Worm (Caenorhabditis elegans) whole organism, young adult: ENCODE results near the gene Y113G7B.15.
A peak's percentile ranks its signal among the peaks of the same experiment; 100 is the strongest.

ENCODE experiments used
- B0035.1 ChIP-seq: sonication (generic microtip); optimal IDR thresholded peaks from 2 replicates; lab custom pipeline; 2016; ENCODE audit warnings: missing genetic modification characterization, mild to moderate bottlenecking, missing compliant biosample characterization, missing genotype, missing genetic modification reagents
- F57A8.1 ChIP-seq: fragments of 200-800 bp; sonication (Bioruptor generic); optimal IDR thresholded peaks from 2 replicates; lab custom pipeline; 2018; ENCODE audit warnings: mild to moderate bottlenecking, missing genetic modification characterization, moderate library complexity, missing compliant biosample characterization
- T26A5.8 ChIP-seq: sonication (generic microtip); optimal IDR thresholded peaks from 2 replicates; lab custom pipeline; 2016; ENCODE audit warnings: missing genetic modification characterization, missing compliant biosample characterization
- Y53F4B.3 ChIP-seq: fragments of 200-800 bp; sonication (Bioruptor generic); IDR thresholded peaks from 2 replicates; pipeline ENCODE4 v1.3.6; 2022; ENCODE audit warnings: missing genetic modification reagents, missing genetic modification characterization, missing compliant biosample characterization
- aptf-2 ChIP-seq: fragments of 200-800 bp; sonication (Bioruptor generic); conservative IDR thresholded peaks from 2 replicates; pipeline ENCODE4 v1.3.6; 2022; ENCODE audit warnings: missing genetic modification reagents, missing genetic modification characterization, missing compliant biosample characterization
- attf-6 ChIP-seq: fragments of 200-800 bp; sonication (Bioruptor generic); IDR thresholded peaks from 2 replicates; pipeline ENCODE4 v1.3.6; 2022; ENCODE audit warnings: missing genetic modification reagents, missing genetic modification characterization, missing compliant biosample characterization
- ccch-3 ChIP-seq: fragments of 200-800 bp; sonication (Bioruptor generic); optimal IDR thresholded peaks from 2 replicates; lab custom pipeline; 2018; ENCODE audit warnings: mild to moderate bottlenecking, missing genetic modification characterization, missing compliant biosample characterization
- cebp-1 ChIP-seq, 2 experiments: fragments of 200-800 bp in 1 of 2; sonication (Bioruptor generic) in 1 of 2; sonication (generic microtip) in 1 of 2; IDR thresholded peaks in 1 of 2; optimal IDR thresholded peaks in 1 of 2; 2 replicates each; pipeline versions ENCODE4 v1.3.6 to Lab custom; 2017 to 2022; ENCODE audit warnings: missing compliant biosample characterization in 2 of 2, missing genetic modification characterization in 2 of 2, mild to moderate bottlenecking in 1 of 2, missing genetic modification reagents in 1 of 2, moderate library complexity in 1 of 2
- cebp-2 ChIP-seq: fragments of 200-800 bp; sonication (Bioruptor generic); IDR thresholded peaks from 2 replicates; pipeline ENCODE4 v1.3.6; 2022; ENCODE audit warnings: missing genetic modification characterization, missing compliant biosample characterization
- ceh-27 ChIP-seq: fragments of 200-800 bp; sonication (Bioruptor generic); optimal IDR thresholded peaks from 2 replicates; lab custom pipeline; 2018; ENCODE audit warnings: mild to moderate bottlenecking, missing genetic modification characterization, moderate library complexity, missing compliant biosample characterization
- ceh-79 ChIP-seq: sonication (generic microtip); optimal IDR thresholded peaks from 2 replicates; lab custom pipeline; 2017; ENCODE audit warnings: mild to moderate bottlenecking, missing genetic modification characterization, missing compliant biosample characterization
- ceh-91 ChIP-seq: fragments of 200-800 bp; sonication (Bioruptor generic); IDR thresholded peaks from 2 replicates; pipeline ENCODE4 v1.3.6; 2022; ENCODE audit warnings: missing genetic modification reagents, missing genetic modification characterization, missing compliant biosample characterization
- chd-7 ChIP-seq: sonication (generic microtip); optimal IDR thresholded peaks from 2 replicates; lab custom pipeline; 2016; ENCODE audit warnings: mild to moderate bottlenecking, missing genetic modification characterization, moderate library complexity, missing compliant biosample characterization
- die-1 ChIP-seq: sonication (generic microtip); optimal IDR thresholded peaks from 2 replicates; lab custom pipeline; 2016; ENCODE audit warnings: missing genotype, mild to moderate bottlenecking, missing genetic modification characterization, missing compliant biosample characterization
- efl-1 ChIP-seq: fragments of 150-350 bp; optimal IDR thresholded peaks from 2 replicates; lab custom pipeline; 2014; ENCODE audit warnings: missing biosample characterization, missing genetic modification reagents, missing genetic modification characterization
- hlh-12 ChIP-seq: sonication (generic microtip); optimal IDR thresholded peaks from 2 replicates; lab custom pipeline; 2016; ENCODE audit warnings: missing genetic modification characterization, missing compliant biosample characterization
- lin-35 ChIP-seq, 3 experiments: fragments of 150-350 bp in 2 of 3; sonication (generic microtip) in 1 of 3; optimal IDR thresholded peaks; 2 replicates each; lab custom pipeline; 2014 to 2018; ENCODE audit warnings: missing biosample characterization in 3 of 3, missing genetic modification characterization in 3 of 3, missing genetic modification reagents in 3 of 3
- lir-1 ChIP-seq: fragments of 200-800 bp; sonication (Bioruptor generic); conservative IDR thresholded peaks from 2 replicates; pipeline ENCODE4 v1.3.6; 2022; ENCODE audit warnings: missing genetic modification reagents, missing genetic modification characterization, missing compliant biosample characterization
- lsl-1 ChIP-seq: fragments of 200-800 bp; sonication (Bioruptor generic); optimal IDR thresholded peaks from 2 replicates; lab custom pipeline; 2018; ENCODE audit warnings: mild to moderate bottlenecking, missing genetic modification characterization, moderate library complexity, missing compliant biosample characterization
- madf-6 ChIP-seq: fragments of 200-800 bp; sonication (Bioruptor generic); IDR thresholded peaks from 2 replicates; pipeline ENCODE4 v1.3.6; 2022; ENCODE audit warnings: missing genetic modification reagents, missing genetic modification characterization, missing compliant biosample characterization
- nhr-120 ChIP-seq: fragments of 200-800 bp; sonication (Bioruptor generic); IDR thresholded peaks from 2 replicates; pipeline ENCODE4 v1.3.6; 2022; ENCODE audit warnings: missing genetic modification characterization, missing compliant biosample characterization
- nhr-90 ChIP-seq: sonication (generic microtip); optimal IDR thresholded peaks from 2 replicates; lab custom pipeline; 2016; ENCODE audit warnings: missing genotype, mild to moderate bottlenecking, missing genetic modification characterization, missing compliant biosample characterization
- pbrm-1 ChIP-seq: fragments of 200-800 bp; sonication (Bioruptor generic); IDR thresholded peaks from 2 replicates; pipeline ENCODE4 v1.3.6; 2022; ENCODE audit warnings: missing genetic modification reagents, missing genetic modification characterization, missing compliant biosample characterization
- rpc-1 ChIP-seq, 2 experiments: fragments of 150-350 bp in 1 of 2; sonication (generic microtip) in 1 of 2; optimal IDR thresholded peaks; 2 replicates each; lab custom pipeline; 2014 to 2018; ENCODE audit warnings: missing biosample characterization in 1 of 2, missing genetic modification characterization in 1 of 2, missing genetic modification reagents in 1 of 2, missing genotype in 1 of 2
- snpc-3.4 ChIP-seq: sonication (generic microtip); optimal IDR thresholded peaks from 2 replicates; lab custom pipeline; 2017; ENCODE audit warnings: missing genetic modification characterization, mild to moderate bottlenecking, missing compliant biosample characterization, antibody characterized with exemption, moderate library complexity, missing genotype, missing genetic modification reagents
- somi-1 ChIP-seq: fragments of 200-800 bp; sonication (Bioruptor generic); optimal IDR thresholded peaks from 2 replicates; lab custom pipeline; 2018; ENCODE audit warnings: mild to moderate bottlenecking, missing genetic modification characterization, missing compliant biosample characterization
- tbp1 ChIP-seq: fragments of 200-800 bp; sonication (Bioruptor generic); optimal IDR thresholded peaks from 2 replicates; lab custom pipeline; 2018; ENCODE audit warnings: mild to moderate bottlenecking, missing genetic modification characterization, missing compliant biosample characterization
- unc-62 ChIP-seq: fragments of 150-350 bp; optimal IDR thresholded peaks from 2 replicates; lab custom pipeline; 2014; ENCODE audit warnings: missing biosample characterization, missing genetic modification reagents, missing genetic modification characterization
- xnd-1 ChIP-seq: sonication (generic microtip); optimal IDR thresholded peaks from 2 replicates; lab custom pipeline; 2016; ENCODE audit warnings: missing genotype, missing genetic modification reagents, missing genetic modification characterization, missing compliant biosample characterization

The Y113G7B.15 gene

ce11 chrV:20233743-20234142 lies at the start of gene Y113G7B.15:
Y113G7B.15 (minus strand) TSS chrV:20233843.
- TF ChIP-seq cebp-2 (GFP tag; lab: Robert Waterston, UW) (no peak), chd-7 (tag; lab: Kevin White, UChicago) (no peak), Y53F4B.3 (GFP tag; lab: Robert Waterston, UW) (no peak), efl-1 (no peak), hlh-12 (tag; lab: Kevin White, UChicago) (no peak), T26A5.8 (no peak)

ce11 chrV:20282827-20283226 lies 49.2 kb upstream of the Y113G7B.15 start:
- TF ChIP-seq nhr-120 (GFP tag; lab: Robert Waterston, UW) (0 out of 2 replicates have a peak, but pooled peaks have one; percentile 60), lin-35 (GFP tag; optimal IDR thresholded peaks at IDR 0.05; lab: Kevin White, UChicago) (no peak), lsl-1 (GFP tag; lab: Kevin White, UChicago) (no peak), cebp-1 (GFP tag; IDR thresholded peaks at IDR 0.05; lab: Robert Waterston, UW) (no peak), cebp-1 (tag; optimal IDR thresholded peaks at IDR 0.05; lab: Kevin White, UChicago) (no peak), F57A8.1 (GFP tag; lab: Kevin White, UChicago) (no peak)

ce11 chrV:20279811-20280317 lies 46.2 kb upstream of the Y113G7B.15 start, which contains the start of gene pqn-94:
pqn-94 (minus strand) TSS chrV:20279861.
- no peak for TF ChIP-seq xnd-1 (tag; lab: Kevin White, UChicago)
- TF ChIP-seq ceh-91 (GFP tag; lab: Robert Waterston, UW), result no peak
- TF ChIP-seq die-1 (tag; lab: Kevin White, UChicago), result no peak
- TF ChIP-seq attf-6 (GFP tag; lab: Robert Waterston, UW), result no peak
- TF ChIP-seq rpc-1 (optimal IDR thresholded peaks at IDR 0.05; lab: Kevin White, UChicago), result no peak
- no peak for TF ChIP-seq rpc-1 (tag; optimal IDR thresholded peaks at IDR 0.05; lab: Kevin White, UChicago)
- no peak for TF ChIP-seq pbrm-1
- TF ChIP-seq ccch-3 (GFP tag; lab: Kevin White, UChicago), result no peak

- TF ChIP-seq tbp1 (GFP tag; lab: Kevin White, UChicago), result peak; percentile 52
- peak; percentile 5 for TF ChIP-seq rpc-1 (optimal IDR thresholded peaks at IDR 0.05; lab: Kevin White, UChicago)
- peak; percentile 58 for TF ChIP-seq rpc-1 (tag; optimal IDR thresholded peaks at IDR 0.05; lab: Kevin White, UChicago)
- TF ChIP-seq B0035.1 (tag; lab: Kevin White, UChicago), result no peak
- TF ChIP-seq madf-6 (GFP tag; lab: Robert Waterston, UW), result no peak
- TF ChIP-seq lir-1 (GFP tag; lab: Robert Waterston, UW), result no peak
These were observed 45.7 kb upstream of the Y113G7B.15 start for ce11 chrV:20279309-20279708.

- no peak for TF ChIP-seq snpc-3.4 (tag; lab: Kevin White, UChicago)
- TF ChIP-seq tbp1 (GFP tag; lab: Kevin White, UChicago), result peak; percentile 61
- TF ChIP-seq ceh-79 (tag; lab: Kevin White, UChicago), result no peak
- TF ChIP-seq somi-1 (GFP tag; lab: Kevin White, UChicago), result no peak
- peak; percentile 0 for TF ChIP-seq rpc-1 (optimal IDR thresholded peaks at IDR 0.05; lab: Kevin White, UChicago)
- peak; percentile 61 for TF ChIP-seq rpc-1 (tag; optimal IDR thresholded peaks at IDR 0.05; lab: Kevin White, UChicago)
- TF ChIP-seq unc-62 (GFP tag; lab: Kevin White, UChicago), result no peak
- no peak for TF ChIP-seq aptf-2
- no peak for TF ChIP-seq nhr-90 (tag; lab: Kevin White, UChicago)
- TF ChIP-seq ceh-27, result no peak
- TF ChIP-seq, all 124 proteins: peak for 2
These were observed 43.3 kb upstream of the Y113G7B.15 start for ce11 chrV:20276923-20277322.
